Worm (Caenorhabditis elegans): Measurements from ENCODE around the gene aagr-1.

- TF ChIP-seq ref-2 (tag; optimal IDR thresholded peaks at IDR 0.05) (no peak), ets-4 (tag; optimal IDR thresholded peaks at IDR 0.05) (no peak), fkh-10 (GFP tag; optimal IDR thresholded peaks at IDR 0.05) (no peak), mec-3 (tag; optimal IDR thresholded peaks at IDR 0.05; ENCODE audit: borderline replicate concordance) (no peak), pax-1 (tag; optimal IDR thresholded peaks at IDR 0.05) (no peak), pqm-1 (tag; optimal IDR thresholded peaks at IDR 0.05) (no peak), nhr-11 (tag; optimal IDR thresholded peaks at IDR 0.05) (no peak)
Observed at ce11 chrIV:8333034-8333433, 33.3 kb upstream of the aagr-1 start.
